Fruit fly (Drosophila melanogaster) whole organism, embryonic: Measurements from ENCODE around the gene CG10348.

ENCODE experiments used
- Bdp1 ChIP-seq: fragments of 200-800 bp; sonication (Bioruptor generic); optimal IDR thresholded peaks from 3 replicates; lab custom pipeline; 2016; ENCODE audit warnings: missing biosample characterization, missing genetic modification characterization
- CG10267 ChIP-seq: fragments of 200-800 bp; sonication (Bioruptor generic); optimal IDR thresholded peaks from 2 replicates; lab custom pipeline; 2018; ENCODE audit warnings: missing biosample characterization, mild to moderate bottlenecking, missing genetic modification characterization, moderate library complexity
- CG13287 ChIP-seq: fragments of 200-800 bp; sonication (Bioruptor generic); IDR thresholded peaks from 2 replicates; pipeline ENCODE4 v1.3.6; 2022; ENCODE audit warnings: missing biosample characterization, missing genetic modification characterization; ENCODE audit not compliant: partially characterized antibody
- CG14050 ChIP-seq: fragments of 200-800 bp; sonication (Bioruptor generic); IDR thresholded peaks from 3 replicates; pipeline ENCODE4 v1.3.6; 2022; ENCODE audit warnings: missing biosample characterization, missing genetic modification characterization
- CG17361 ChIP-seq: fragments of 200-800 bp; sonication (Bioruptor generic); IDR thresholded peaks from 3 replicates; pipeline ENCODE4 v1.3.6; 2022; ENCODE audit warnings: missing biosample characterization, missing genetic modification characterization
- CG2116 ChIP-seq: fragments of 200-800 bp; sonication (Bioruptor generic); optimal IDR thresholded peaks from 3 replicates; lab custom pipeline; 2018; ENCODE audit warnings: missing biosample characterization, mild to moderate bottlenecking, missing genetic modification characterization
- CG2120 ChIP-seq: fragments of 200-800 bp; sonication (Bioruptor generic); optimal IDR thresholded peaks from 3 replicates; lab custom pipeline; 2016; ENCODE audit warnings: missing biosample characterization, missing genetic modification characterization
- CG30020 ChIP-seq: fragments of 200-800 bp; optimal IDR thresholded peaks from 2 replicates; lab custom pipeline; 2019; ENCODE audit warnings: missing biosample characterization, mild to moderate bottlenecking, missing genetic modification characterization, moderate library complexity
- CG31388 ChIP-seq: fragments of 200-800 bp; sonication (Bioruptor generic); optimal IDR thresholded peaks from 2 replicates; lab custom pipeline; 2016; ENCODE audit warnings: missing biosample characterization, missing genetic modification characterization
- CG3995 ChIP-seq: fragments of 200-800 bp; sonication (Bioruptor generic); optimal IDR thresholded peaks from 3 replicates; lab custom pipeline; 2016; ENCODE audit warnings: missing biosample characterization, missing genetic modification characterization
- CG4328 ChIP-seq: fragments of 200-800 bp; sonication (Bioruptor generic); optimal IDR thresholded peaks from 3 replicates; lab custom pipeline; 2017; ENCODE audit warnings: missing biosample characterization, missing genetic modification reagents, missing genetic modification characterization
- CG6791 ChIP-seq: fragments of 200-800 bp; sonication (Bioruptor generic); IDR thresholded peaks from 3 replicates; pipeline ENCODE4 v1.3.6; 2022; ENCODE audit warnings: missing biosample characterization, missing genetic modification characterization; ENCODE audit not compliant: partially characterized antibody
- CG7357 ChIP-seq: fragments of 200-800 bp; sonication (Bioruptor generic); IDR thresholded peaks from 3 replicates; pipeline ENCODE4 v1.3.6; 2022; ENCODE audit warnings: missing biosample characterization, missing genetic modification characterization
- CG9727 ChIP-seq: fragments of 200-800 bp; sonication (Bioruptor generic); optimal IDR thresholded peaks from 3 replicates; lab custom pipeline; 2017; ENCODE audit warnings: missing biosample characterization, mild to moderate bottlenecking, missing genetic modification characterization
- CG9876 ChIP-seq: fragments of 200-800 bp; sonication (Bioruptor generic); optimal IDR thresholded peaks from 2 replicates; lab custom pipeline; 2016; ENCODE audit warnings: missing biosample characterization, missing genetic modification characterization
- CG9932 ChIP-seq: fragments of 200-800 bp; sonication (Bioruptor generic); IDR thresholded peaks from 2 replicates; pipeline ENCODE4 v1.3.6; 2022; ENCODE audit warnings: missing biosample characterization, missing genetic modification characterization
- CkIIα-i1 ChIP-seq: fragments of 200-800 bp; sonication (Bioruptor generic); IDR thresholded peaks from 2 replicates; pipeline ENCODE4 v1.3.6; 2022; ENCODE audit warnings: missing biosample characterization, missing genetic modification characterization
- Dp ChIP-seq: fragments of 200-800 bp; sonication (Bioruptor generic); optimal IDR thresholded peaks from 2 replicates; lab custom pipeline; 2018; ENCODE audit warnings: missing biosample characterization, mild to moderate bottlenecking, missing genetic modification characterization, moderate library complexity
- E2f2 ChIP-seq: fragments of 200-800 bp; sonication (Bioruptor generic); IDR thresholded peaks from 2 replicates; pipeline ENCODE4 v1.3.6; 2022; ENCODE audit warnings: missing biosample characterization, missing genetic modification characterization
- Fer1 ChIP-seq: fragments of 200-800 bp; sonication (Bioruptor generic); optimal IDR thresholded peaks from 2 replicates; lab custom pipeline; 2017; ENCODE audit warnings: missing biosample characterization, mild to moderate bottlenecking, missing genetic modification characterization
- Gug ChIP-seq: fragments of 200-800 bp; sonication (Bioruptor generic); IDR thresholded peaks from 4 replicates; pipeline ENCODE4 v1.3.6; 2022; ENCODE audit warnings: missing biosample characterization, missing genetic modification characterization
- H2.0 ChIP-seq: fragments of 200-800 bp; sonication (Bioruptor generic); IDR thresholded peaks from 2 replicates; pipeline ENCODE4 v1.3.6; 2022; ENCODE audit warnings: missing biosample characterization, missing genetic modification characterization
- Hmx ChIP-seq: fragments of 200-800 bp; sonication (Bioruptor generic); optimal IDR thresholded peaks from 2 replicates; lab custom pipeline; 2016; ENCODE audit warnings: missing biosample characterization, missing genetic modification characterization
- Kr ChIP-seq: fragments of 200-800 bp; sonication (Bioruptor generic); optimal IDR thresholded peaks from 2 replicates; lab custom pipeline; 2017; ENCODE audit warnings: missing biosample characterization, mild to moderate bottlenecking, missing genetic modification characterization
- Lhr ChIP-seq: fragments of 200-800 bp; sonication (Bioruptor generic); optimal IDR thresholded peaks from 3 replicates; lab custom pipeline; 2017; ENCODE audit warnings: mild to moderate bottlenecking, missing biosample characterization, missing genetic modification reagents, missing genetic modification characterization
- Mad ChIP-seq: fragments of 200-800 bp; sonication (Bioruptor generic); optimal IDR thresholded peaks from 2 replicates; lab custom pipeline; 2016; ENCODE audit warnings: missing biosample characterization, missing genetic modification characterization
- Med ChIP-seq: fragments of 200-800 bp; sonication (Bioruptor generic); peaks from one replicate; lab custom pipeline; 2016; ENCODE audit warnings: missing biosample characterization, missing genetic modification characterization, mild to moderate bottlenecking, inconsistent platforms, moderate library complexity
- Myb ChIP-seq: fragments of 200-800 bp; sonication (Bioruptor generic); optimal IDR thresholded peaks from 2 replicates; lab custom pipeline; 2016; ENCODE audit warnings: missing biosample characterization, missing genetic modification characterization
- Opbp ChIP-seq: fragments of 200-800 bp; sonication (Bioruptor generic); IDR thresholded peaks from 3 replicates; pipeline ENCODE4 v1.3.6; 2022; ENCODE audit warnings: missing biosample characterization, missing genetic modification characterization; ENCODE audit not compliant: partially characterized antibody
- Sin3A ChIP-seq: fragments of >200 bp; optimal IDR thresholded peaks from 2 replicates; lab custom pipeline; 2018
- Ssrp ChIP-seq: fragments of 200-800 bp; sonication (Bioruptor generic); optimal IDR thresholded peaks from 2 replicates; lab custom pipeline; 2018; ENCODE audit warnings: missing biosample characterization, mild to moderate bottlenecking, missing genetic modification characterization, moderate library complexity
- TFAM ChIP-seq: fragments of 200-800 bp; sonication (Bioruptor generic); optimal IDR thresholded peaks from 2 replicates; lab custom pipeline; 2017; ENCODE audit warnings: missing biosample characterization, missing genetic modification characterization, inconsistent platforms
- amos ChIP-seq: fragments of 200-800 bp; sonication (Bioruptor generic); IDR thresholded peaks from 2 replicates; pipeline ENCODE4 v1.3.6; 2022; ENCODE audit warnings: missing biosample characterization, missing genetic modification characterization; ENCODE audit not compliant: partially characterized antibody
- ara ChIP-seq: fragments of 200-800 bp; sonication (Bioruptor generic); IDR thresholded peaks from 2 replicates; pipeline ENCODE4 v1.3.6; 2022; ENCODE audit warnings: missing biosample characterization, missing genetic modification characterization
- fd3F ChIP-seq: fragments of 200-800 bp; sonication (Bioruptor generic); optimal IDR thresholded peaks from 2 replicates; lab custom pipeline; 2018; ENCODE audit warnings: missing biosample characterization, mild to moderate bottlenecking, missing genetic modification characterization, moderate library complexity
- jumu ChIP-seq: fragments of 200-800 bp; sonication (Bioruptor generic); optimal IDR thresholded peaks from 3 replicates; lab custom pipeline; 2016; ENCODE audit warnings: missing biosample characterization, missing genetic modification characterization
- nerfin-1 ChIP-seq: fragments of 200-800 bp; sonication (Bioruptor generic); optimal IDR thresholded peaks from 3 replicates; lab custom pipeline; 2019; ENCODE audit warnings: missing biosample characterization, mild to moderate bottlenecking, missing genetic modification characterization, moderate library complexity
- nerfin-2 ChIP-seq: fragments of 200-800 bp; sonication (Bioruptor generic); IDR thresholded peaks from 2 replicates; pipeline ENCODE4 v1.3.6; 2022; ENCODE audit warnings: missing biosample characterization, missing genetic modification characterization; ENCODE audit not compliant: partially characterized antibody
- peb ChIP-seq: fragments of 200-800 bp; sonication (Bioruptor generic); IDR thresholded peaks from 2 replicates; pipeline ENCODE4 v1.3.6; 2022; ENCODE audit warnings: missing biosample characterization, missing genetic modification characterization
- phol ChIP-seq: fragments of 200-800 bp; sonication (Bioruptor generic); optimal IDR thresholded peaks from 3 replicates; lab custom pipeline; 2018; ENCODE audit warnings: missing biosample characterization, mild to moderate bottlenecking, missing genetic modification characterization, moderate library complexity
- pnt ChIP-seq: fragments of 200-800 bp; sonication (Bioruptor generic); optimal IDR thresholded peaks from 3 replicates; lab custom pipeline; 2016; ENCODE audit warnings: missing biosample characterization, missing genetic modification characterization
- prd ChIP-seq, 3 experiments: fragments of >200 bp in 2 of 3; fragments of 200-800 bp in 1 of 3; sonication (Bioruptor generic) in 1 of 3; optimal IDR thresholded peaks in 2 of 3; IDR thresholded peaks in 1 of 3; 2 replicates in 2 of 3; 3 replicates in 1 of 3; pipeline versions ENCODE4 v1.3.6 to Lab custom; 2017 to 2022; ENCODE audit warnings: missing biosample characterization in 1 of 3, missing genetic modification characterization in 1 of 3
- shn ChIP-seq: fragments of 200-800 bp; sonication (Bioruptor generic); optimal IDR thresholded peaks from 3 replicates; lab custom pipeline; 2016; ENCODE audit warnings: missing biosample characterization, missing genetic modification characterization
- slbo ChIP-seq: fragments of 200-800 bp; sonication (Bioruptor generic); IDR thresholded peaks from 2 replicates; pipeline ENCODE4 v1.3.6; 2022; ENCODE audit warnings: missing biosample characterization, missing genetic modification characterization
- sqz ChIP-seq: fragments of 200-800 bp; sonication (Bioruptor generic); optimal IDR thresholded peaks from 3 replicates; lab custom pipeline; 2018; ENCODE audit warnings: missing biosample characterization, mild to moderate bottlenecking, missing genetic modification characterization
- stwl ChIP-seq: fragments of 200-800 bp; sonication (Bioruptor generic); optimal IDR thresholded peaks from 3 replicates; lab custom pipeline; 2018; ENCODE audit warnings: missing biosample characterization, mild to moderate bottlenecking, missing genetic modification characterization, moderate library complexity
- tll ChIP-seq, 2 experiments: fragments of 200-800 bp in 1 of 2; fragments of >200 bp in 1 of 2; sonication (Bioruptor generic) in 1 of 2; optimal IDR thresholded peaks; 2 replicates each; lab custom pipeline; 2017 to 2019; ENCODE audit warnings: missing biosample characterization in 2 of 2, missing genetic modification characterization in 2 of 2, mild to moderate bottlenecking in 1 of 2, moderate library complexity in 1 of 2
- trem ChIP-seq: fragments of 200-800 bp; optimal IDR thresholded peaks from 3 replicates; lab custom pipeline; 2019; ENCODE audit warnings: missing biosample characterization, mild to moderate bottlenecking, missing genetic modification characterization, moderate library complexity
- twi ChIP-seq: fragments of 200-800 bp; optimal IDR thresholded peaks from 2 replicates; lab custom pipeline; 2019; ENCODE audit warnings: missing biosample characterization, mild to moderate bottlenecking, missing genetic modification characterization, moderate library complexity
- unc-4 ChIP-seq: fragments of 200-800 bp; sonication (Bioruptor generic); IDR thresholded peaks from 2 replicates; pipeline ENCODE4 v1.3.6; 2022; ENCODE audit warnings: missing biosample characterization, missing genetic modification characterization; ENCODE audit not compliant: partially characterized antibody

The CG10348 gene

DNA sequence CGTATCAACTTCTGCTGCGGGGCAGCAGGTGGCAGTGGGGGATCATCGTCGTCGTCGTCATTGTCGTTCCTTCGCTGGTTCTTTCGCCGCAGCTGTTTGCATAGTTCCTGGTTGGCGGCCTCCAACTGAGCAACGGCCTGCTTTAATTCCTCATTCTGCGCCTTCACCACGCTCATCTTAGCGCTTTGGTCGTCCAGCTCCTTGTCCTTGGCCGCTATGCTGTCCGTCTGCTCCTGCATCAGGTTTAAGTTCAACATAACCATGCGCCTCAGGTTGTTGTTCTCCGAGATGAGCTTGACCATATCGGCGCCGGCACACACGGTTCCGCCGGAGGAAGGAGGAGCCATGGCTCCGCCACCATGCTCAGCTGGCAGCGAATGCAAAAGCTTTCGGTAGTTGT lies 44.5 kb downstream of the CG10348 start:
- TF ChIP-seq shn = no peak
- no peak for TF ChIP-seq CG7357 (GFP tag; lab: Robert Waterston, UW)
- TF ChIP-seq sqz (GFP tag; lab: Kevin White, UChicago) = no peak
- no peak for TF ChIP-seq nerfin-2 (GFP tag; lab: Robert Waterston, UW)
- TF ChIP-seq CG6791 = no peak
- TF ChIP-seq Med (GFP tag; lab: Kevin White, UChicago) = peak; percentile 20
- no peak for TF ChIP-seq pnt
- no peak for TF ChIP-seq twi (tag; lab: Kevin White, UChicago)
- no peak for TF ChIP-seq prd (optimal IDR thresholded peaks at IDR 0.05; lab: Kevin White, UChicago)
- 0 out of 3 replicates have a peak, but pooled peaks have one; percentile 5 for TF ChIP-seq prd (GFP tag; IDR thresholded peaks at IDR 0.05; lab: Robert Waterston, UW)
- TF ChIP-seq Opbp (GFP tag; lab: Robert Waterston, UW) = 0 out of 3 replicates have a peak, but pooled peaks have one; percentile 11
- TF ChIP-seq H2.0 (GFP tag; lab: Robert Waterston, UW) = no peak

DNA sequence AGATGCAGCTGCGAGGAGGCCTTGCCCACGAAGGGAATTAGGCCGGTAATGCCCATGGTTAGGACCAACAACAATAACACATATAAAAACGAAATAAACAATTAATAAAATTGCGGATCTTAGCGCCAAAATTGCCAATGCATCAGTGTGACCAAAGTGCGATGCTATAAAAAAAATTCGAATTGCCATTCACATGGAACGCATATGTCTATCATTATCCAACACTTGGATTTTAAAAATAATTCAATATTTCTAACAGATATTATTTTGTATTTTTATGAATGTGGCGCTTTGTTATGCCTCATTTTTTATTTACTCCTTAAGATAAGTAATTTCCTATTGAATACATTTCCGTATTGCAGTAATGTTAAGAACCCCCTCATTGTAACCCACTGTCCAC lies 50.4 kb downstream of the CG10348 start, which contains the start of gene tos:
tos (minus strand) TSS at position 173 of the 400 bp plus-strand sequence.
- peak; percentile 92 for TF ChIP-seq stwl (tag; lab: Kevin White, UChicago)
- no peak for TF ChIP-seq slbo (GFP tag; lab: Robert Waterston, UW)
- TF ChIP-seq trem = peak; percentile 47
- peak; percentile 7 for TF ChIP-seq Sin3A (lab: Kevin White, UChicago)
- peak; percentile 94 for TF ChIP-seq CG10267
- no peak for TF ChIP-seq peb
- TF ChIP-seq CG13287 = peak; percentile 52
- TF ChIP-seq Gug (GFP tag; lab: Robert Waterston, UW) = no peak
- TF ChIP-seq CG9727 = no peak
- no peak for TF ChIP-seq nerfin-1 (tag; lab: Kevin White, UChicago)
- 0 out of 2 replicates have a peak, but pooled peaks have one; percentile 8 for TF ChIP-seq CG9932 (GFP tag; lab: Robert Waterston, UW)
- TF ChIP-seq Mad (GFP tag; lab: Kevin White, UChicago) = no peak
- peak; percentile 24 for TF ChIP-seq Fer1 (GFP tag; lab: Kevin White, UChicago)
- no peak for TF ChIP-seq CG4328 (GFP tag; lab: Kevin White, UChicago)
- TF ChIP-seq Myb = peak; percentile 83
- peak; percentile 26 for TF ChIP-seq phol
- TF ChIP-seq CG31388 = no peak
- TF ChIP-seq Hmx (GFP tag; lab: Kevin White, UChicago) = no peak
- TF ChIP-seq CG30020 = no peak
- no peak for TF ChIP-seq CG9876
- TF ChIP-seq E2f2 (GFP tag; lab: Robert Waterston, UW) = peak; percentile 93
- no peak for TF ChIP-seq CG2120 (GFP tag; lab: Kevin White, UChicago)
- TF ChIP-seq fd3F (GFP tag; lab: Kevin White, UChicago) = no peak
- no peak for TF ChIP-seq CkIIα-i1 (GFP tag; lab: Robert Waterston, UW)
- no peak for TF ChIP-seq ara (GFP tag; lab: Robert Waterston, UW)
- TF ChIP-seq Kr (GFP tag; lab: Kevin White, UChicago) = no peak
- TF ChIP-seq jumu (GFP tag; lab: Kevin White, UChicago) = no peak
- no peak for TF ChIP-seq TFAM (GFP tag; lab: Kevin White, UChicago)
- TF ChIP-seq Ssrp (tag; lab: Kevin White, UChicago) = no peak
- TF ChIP-seq CG14050 = no peak
- TF ChIP-seq Bdp1 (GFP tag; lab: Kevin White, UChicago) = peak; percentile 2
- TF ChIP-seq CG2116 (GFP tag; lab: Kevin White, UChicago) = peak; percentile 40
- TF ChIP-seq amos = peak; percentile 32; the same call in 1 of the 2 replicates
- no peak for TF ChIP-seq CG17361 (GFP tag; lab: Robert Waterston, UW)
- peak; percentile 91 for TF ChIP-seq Dp (GFP tag; lab: Kevin White, UChicago)
- peak; percentile 24 for TF ChIP-seq CG3995 (GFP tag; lab: Kevin White, UChicago)
- no peak for TF ChIP-seq tll (GFP tag; optimal IDR thresholded peaks at IDR 0.05; lab: Kevin White, UChicago)
- peak; percentile 44 for TF ChIP-seq Lhr
- no peak for TF ChIP-seq unc-4 (GFP tag; lab: Robert Waterston, UW)
